Worm (Caenorhabditis elegans) whole organism, young adult: Measurements from ENCODE around the gene ZK1320.9.

ENCODE experiments used
- B0261.1 ChIP-seq: sonication (generic microtip); optimal IDR thresholded peaks from 2 replicates; lab custom pipeline; 2016; ENCODE audit warnings: mild to moderate bottlenecking, missing genetic modification characterization, moderate library complexity, missing compliant biosample characterization
- D2030.7 ChIP-seq: fragments of 200-800 bp; sonication (Bioruptor generic); IDR thresholded peaks from 2 replicates; pipeline ENCODE4 v1.3.6; 2022; ENCODE audit warnings: missing genetic modification reagents, missing genetic modification characterization, missing compliant biosample characterization
- F23B12.7 ChIP-seq: sonication (generic microtip); optimal IDR thresholded peaks from 2 replicates; lab custom pipeline; 2017; ENCODE audit warnings: missing genetic modification characterization, mild to moderate bottlenecking, missing compliant biosample characterization, antibody characterized with exemption, moderate library complexity; ENCODE audit not compliant: insufficient read depth
- F37B4.10 ChIP-seq: fragments of 200-800 bp; sonication (Bioruptor generic); IDR thresholded peaks from 2 replicates; pipeline ENCODE4 v1.3.6; 2022; ENCODE audit warnings: missing genetic modification characterization, missing compliant biosample characterization
- F49E8.2 ChIP-seq: sonication (generic microtip); optimal IDR thresholded peaks from 3 replicates; lab custom pipeline; 2017; ENCODE audit warnings: missing genetic modification characterization, mild to moderate bottlenecking, missing compliant biosample characterization, antibody characterized with exemption, moderate library complexity; ENCODE audit not compliant: insufficient read depth
- F57C9.4 ChIP-seq: sonication (generic microtip); optimal IDR thresholded peaks from 2 replicates; lab custom pipeline; 2017; ENCODE audit warnings: mild to moderate bottlenecking, missing genetic modification characterization, missing compliant biosample characterization
- T07F8.4 ChIP-seq: sonication (generic microtip); optimal IDR thresholded peaks from 2 replicates; lab custom pipeline; 2016; ENCODE audit warnings: mild to moderate bottlenecking, missing genetic modification characterization, moderate library complexity, missing compliant biosample characterization
- Y67H2A.10 ChIP-seq: fragments of 200-800 bp; sonication (Bioruptor generic); conservative IDR thresholded peaks from 2 replicates; pipeline ENCODE4 v1.3.6; 2022; ENCODE audit warnings: missing genetic modification reagents, missing genetic modification characterization, missing compliant biosample characterization
- Y95B8A.8 ChIP-seq: fragments of 200-800 bp; sonication (Bioruptor generic); IDR thresholded peaks from 2 replicates; pipeline ENCODE4 v1.3.6; 2022; ENCODE audit warnings: missing genetic modification reagents, missing genetic modification characterization, missing compliant biosample characterization
- ama-1 ChIP-seq, 3 experiments: fragments of 150-350 bp in 1 of 3; sonication (generic microtip) in 2 of 3; optimal IDR thresholded peaks; 2 replicates each; lab custom pipeline; 2014 to 2018; ENCODE audit warnings: missing biosample characterization in 2 of 3, missing genetic modification characterization in 2 of 3, missing genetic modification reagents in 2 of 3
- attf-3 ChIP-seq: fragments of 200-800 bp; sonication (Bioruptor generic); conservative IDR thresholded peaks from 2 replicates; pipeline ENCODE4 v1.3.6; 2022; ENCODE audit warnings: missing genetic modification reagents, missing genetic modification characterization, missing compliant biosample characterization
- ceh-91 ChIP-seq: fragments of 200-800 bp; sonication (Bioruptor generic); IDR thresholded peaks from 2 replicates; pipeline ENCODE4 v1.3.6; 2022; ENCODE audit warnings: missing genetic modification reagents, missing genetic modification characterization, missing compliant biosample characterization
- dox-1 ChIP-seq: fragments of 200-800 bp; sonication (Bioruptor generic); IDR thresholded peaks from 2 replicates; pipeline ENCODE4 v1.3.6; 2022; ENCODE audit warnings: missing genetic modification reagents, missing genetic modification characterization, missing compliant biosample characterization
- egl-18 ChIP-seq: fragments of 200-800 bp; sonication (Bioruptor generic); IDR thresholded peaks from 2 replicates; pipeline ENCODE4 v1.3.6; 2022; ENCODE audit warnings: missing genetic modification reagents, missing genetic modification characterization, missing compliant biosample characterization
- hlh-12 ChIP-seq: sonication (generic microtip); optimal IDR thresholded peaks from 2 replicates; lab custom pipeline; 2016; ENCODE audit warnings: missing genetic modification characterization, missing compliant biosample characterization
- hmg-1.2 ChIP-seq: fragments of 200-800 bp; sonication (Bioruptor generic); IDR thresholded peaks from 2 replicates; pipeline ENCODE4 v1.3.6; 2022; ENCODE audit warnings: missing genetic modification reagents, missing genetic modification characterization, missing compliant biosample characterization
- hmg-20 ChIP-seq: fragments of 200-800 bp; sonication (Bioruptor generic); IDR thresholded peaks from 2 replicates; pipeline ENCODE4 v1.3.6; 2022; ENCODE audit warnings: missing genetic modification reagents, missing genetic modification characterization, missing compliant biosample characterization
- lin-26 ChIP-seq: fragments of 200-800 bp; sonication (Bioruptor generic); IDR thresholded peaks from 2 replicates; pipeline ENCODE4 v1.3.6; 2022; ENCODE audit warnings: missing genetic modification reagents, missing genetic modification characterization, missing compliant biosample characterization
- lin-40 ChIP-seq: sonication (generic microtip); optimal IDR thresholded peaks from 2 replicates; lab custom pipeline; 2016; ENCODE audit warnings: missing genetic modification characterization, mild to moderate bottlenecking, missing compliant biosample characterization, missing genotype, missing genetic modification reagents
- lir-1 ChIP-seq: fragments of 200-800 bp; sonication (Bioruptor generic); conservative IDR thresholded peaks from 2 replicates; pipeline ENCODE4 v1.3.6; 2022; ENCODE audit warnings: missing genetic modification reagents, missing genetic modification characterization, missing compliant biosample characterization
- mcd-1 ChIP-seq: fragments of 200-800 bp; sonication (Bioruptor generic); IDR thresholded peaks from 2 replicates; pipeline ENCODE4 v1.3.6; 2022; ENCODE audit warnings: missing genetic modification reagents, missing genetic modification characterization, missing compliant biosample characterization
- nfya-1 ChIP-seq: sonication (generic microtip); optimal IDR thresholded peaks from 2 replicates; lab custom pipeline; 2017; ENCODE audit warnings: antibody characterized with exemption, missing compliant biosample characterization, missing genetic modification characterization, borderline replicate concordance; ENCODE audit not compliant: insufficient read depth
- nfyb-1 ChIP-seq: fragments of 200-800 bp; sonication (Bioruptor generic); IDR thresholded peaks from 2 replicates; pipeline ENCODE4 v1.3.6; 2022; ENCODE audit warnings: missing genetic modification reagents, missing genetic modification characterization, missing compliant biosample characterization
- nhr-80 ChIP-seq: sonication (generic microtip); optimal IDR thresholded peaks from 2 replicates; lab custom pipeline; 2016; ENCODE audit warnings: missing genetic modification characterization, missing compliant biosample characterization
- pha-4 ChIP-seq: fragments of 150-350 bp; sonication (generic microtip); optimal IDR thresholded peaks from 2 replicates; lab custom pipeline; 2014; ENCODE audit warnings: missing biosample characterization, missing genetic modification reagents, missing genetic modification characterization
- snpc-3.4 ChIP-seq: sonication (generic microtip); optimal IDR thresholded peaks from 2 replicates; lab custom pipeline; 2017; ENCODE audit warnings: missing genetic modification characterization, mild to moderate bottlenecking, missing compliant biosample characterization, antibody characterized with exemption, moderate library complexity, missing genotype, missing genetic modification reagents
- tbp1 ChIP-seq: fragments of 200-800 bp; sonication (Bioruptor generic); optimal IDR thresholded peaks from 2 replicates; lab custom pipeline; 2018; ENCODE audit warnings: mild to moderate bottlenecking, missing genetic modification characterization, missing compliant biosample characterization
- unc-130 ChIP-seq: sonication (generic microtip); optimal IDR thresholded peaks from 2 replicates; lab custom pipeline; 2016; ENCODE audit warnings: missing genetic modification reagents, missing genetic modification characterization, missing compliant biosample characterization
- unc-62 ChIP-seq: fragments of 150-350 bp; optimal IDR thresholded peaks from 2 replicates; lab custom pipeline; 2014; ENCODE audit warnings: missing biosample characterization, missing genetic modification reagents, missing genetic modification characterization
- xnd-1 ChIP-seq: sonication (generic microtip); optimal IDR thresholded peaks from 2 replicates; lab custom pipeline; 2016; ENCODE audit warnings: missing genotype, missing genetic modification reagents, missing genetic modification characterization, missing compliant biosample characterization
- zfh-2 ChIP-seq: fragments of 200-800 bp; sonication (Bioruptor generic); conservative IDR thresholded peaks from 2 replicates; pipeline ENCODE4 v1.3.6; 2022; ENCODE audit warnings: missing genetic modification reagents, missing genetic modification characterization, missing compliant biosample characterization
- ztf-26 ChIP-seq: sonication (generic microtip); optimal IDR thresholded peaks from 2 replicates; lab custom pipeline; 2017; ENCODE audit warnings: missing genetic modification characterization, missing compliant biosample characterization
- ztf-6 ChIP-seq: fragments of 200-800 bp; sonication (Bioruptor generic); IDR thresholded peaks from 2 replicates; pipeline ENCODE4 v1.3.6; 2022; ENCODE audit warnings: missing genetic modification reagents, missing genetic modification characterization, missing compliant biosample characterization

The ZK1320.9 gene

DNA sequence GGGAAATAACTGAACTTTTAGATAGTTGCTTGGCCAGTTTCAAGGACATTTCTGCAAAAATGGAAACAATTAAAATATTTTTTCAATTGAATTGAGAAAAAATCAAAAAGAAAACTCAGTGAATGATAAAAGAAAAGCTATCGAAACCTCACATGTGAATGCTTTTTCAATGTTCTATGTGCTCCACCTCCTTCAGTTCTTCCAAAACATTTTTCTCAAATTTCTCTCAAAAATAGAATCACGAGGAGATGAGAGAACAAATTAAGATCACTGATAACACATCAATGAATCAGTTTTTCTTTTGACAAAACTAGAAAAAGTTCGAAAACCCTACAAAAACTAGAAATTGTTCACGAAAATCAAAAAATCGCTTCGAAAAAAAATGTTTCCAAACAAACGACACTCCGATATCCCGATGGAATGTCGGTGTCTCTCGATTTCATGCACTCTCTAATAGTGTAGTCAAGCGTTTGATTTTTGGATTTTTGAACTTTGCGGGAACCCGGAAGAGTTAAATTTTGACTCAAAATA lies at the start of gene ZK1320.9:
Gene ZK1320.9, minus strand, starts transcription at position 51 of the 531 bp plus-strand sequence.
- TF ChIP-seq lin-40 (tag; lab: Kevin White, UChicago), result peak; percentile 16
- peak; percentile 31 for TF ChIP-seq nhr-80
- TF ChIP-seq ama-1 (optimal IDR thresholded peaks at IDR 0.05; lab: Kevin White, UChicago), result no peak
- no peak for TF ChIP-seq ama-1 (GFP tag; optimal IDR thresholded peaks at IDR 0.05; lab: Kevin White, UChicago)
- peak; percentile 7 for TF ChIP-seq F23B12.7
- TF ChIP-seq D2030.7 (GFP tag; lab: Robert Waterston, UW), result no peak
- peak; percentile 69 for TF ChIP-seq hmg-1.2 (GFP tag; lab: Robert Waterston, UW)
- no peak for TF ChIP-seq T07F8.4 (tag; lab: Kevin White, UChicago)
- TF ChIP-seq attf-3 (GFP tag; lab: Robert Waterston, UW), result peak; percentile 66
- no peak for TF ChIP-seq lir-1 (GFP tag; lab: Robert Waterston, UW)
- no peak for TF ChIP-seq unc-130 (GFP tag; lab: Kevin White, UChicago)
- peak; percentile 14 for TF ChIP-seq ztf-26

DNA sequence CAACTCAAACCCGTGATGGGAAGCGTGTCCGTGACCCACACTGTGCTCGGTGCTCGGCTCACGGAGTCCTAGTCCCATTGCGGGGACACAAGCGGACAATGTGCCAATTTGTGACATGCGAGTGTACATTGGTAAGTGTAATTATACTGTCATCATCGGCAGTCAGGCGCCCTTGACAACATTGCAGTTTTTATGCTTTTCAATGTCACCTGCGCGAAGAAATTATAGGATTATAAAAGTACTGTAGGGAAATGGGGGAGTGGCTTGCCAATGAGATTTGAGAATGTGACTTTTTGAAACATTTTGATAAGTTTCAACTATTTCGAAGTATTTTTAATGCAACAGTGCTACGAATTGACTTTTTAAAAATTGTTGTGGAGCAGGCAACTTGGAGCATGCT lies 49.3 kb upstream of the ZK1320.9 start:
- no peak for TF ChIP-seq dox-1
- TF ChIP-seq B0261.1, result no peak
- no peak for TF ChIP-seq Y95B8A.8 (GFP tag; lab: Robert Waterston, UW)
- TF ChIP-seq F57C9.4, result no peak
- no peak for TF ChIP-seq ceh-91 (GFP tag; lab: Robert Waterston, UW)
- no peak for TF ChIP-seq Y67H2A.10 (GFP tag; lab: Robert Waterston, UW)
- no peak for TF ChIP-seq tbp1
- TF ChIP-seq hmg-20 (GFP tag; lab: Robert Waterston, UW), result no peak
- no peak for TF ChIP-seq mcd-1
- no peak for TF ChIP-seq pha-4 (tag; lab: Kevin White, UChicago)
- TF ChIP-seq unc-62 (GFP tag; lab: Kevin White, UChicago), result no peak
- no peak for TF ChIP-seq lin-26 (GFP tag; lab: Robert Waterston, UW)
- TF ChIP-seq hlh-12 (tag; lab: Kevin White, UChicago), result no peak
- TF ChIP-seq ztf-6 (GFP tag; lab: Robert Waterston, UW), result no peak
- no peak for TF ChIP-seq nfya-1 (tag; lab: Kevin White, UChicago)
- TF ChIP-seq egl-18 (GFP tag; lab: Robert Waterston, UW), result no peak

ce11 chrII:9731810-9732209 lies 45.3 kb upstream of the ZK1320.9 start, which contains the start of gene mab-3:
Gene mab-3 (plus strand): TSS chrII:9732137.
- peak; percentile 69 for TF ChIP-seq dox-1
- TF ChIP-seq nfyb-1 (GFP tag; lab: Robert Waterston, UW), result peak; percentile 42; the same call in 1 of the 2 replicates
- TF ChIP-seq mcd-1, result 0 out of 2 replicates have a peak, but pooled peaks have one; percentile 29
- 0 out of 2 replicates have a peak, but pooled peaks have one; percentile 12 for TF ChIP-seq F37B4.10 (GFP tag; lab: Robert Waterston, UW)
- peak; percentile 76; the same call in 1 of the 2 replicates for TF ChIP-seq hmg-1.2 (GFP tag; lab: Robert Waterston, UW)
- TF ChIP-seq zfh-2 (GFP tag; lab: Robert Waterston, UW), result peak; percentile 30; the same call in 1 of the 2 replicates

DNA sequence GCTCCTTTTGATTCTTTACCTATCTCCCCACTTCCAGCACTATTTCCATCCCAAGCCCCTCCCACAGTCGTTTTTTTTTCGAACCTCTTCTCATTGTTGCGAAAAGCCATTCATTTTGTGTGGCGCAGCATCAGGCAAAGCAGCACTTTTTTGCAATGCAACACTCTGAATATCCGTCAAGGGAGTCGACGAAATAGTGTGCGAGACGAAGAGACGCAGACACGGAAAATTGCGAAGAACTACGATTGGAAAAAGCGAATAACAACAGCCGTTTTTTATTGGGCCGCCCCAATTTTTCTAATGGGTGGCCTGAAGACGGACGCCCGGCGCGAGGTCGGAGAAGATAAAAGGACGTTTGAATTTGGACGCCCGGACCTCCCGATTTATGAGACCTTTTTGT lies 43.4 kb upstream of the ZK1320.9 start:
- TF ChIP-seq F49E8.2 (tag; lab: Kevin White, UChicago), result no peak
- no peak for TF ChIP-seq xnd-1 (tag; lab: Kevin White, UChicago)
- 0 out of 2 replicates have a peak, but pooled peaks have one; percentile 12 for TF ChIP-seq zfh-2 (GFP tag; lab: Robert Waterston, UW)
- TF ChIP-seq hlh-12 (tag; lab: Kevin White, UChicago), result no peak
- TF ChIP-seq snpc-3.4 (tag; lab: Kevin White, UChicago), result no peak
- TF ChIP-seq hmg-1.2 (GFP tag; lab: Robert Waterston, UW), result peak; percentile 93
- TF ChIP-seq, all 124 proteins: peak for 2
